Fruit fly (Drosophila melanogaster) whole organism, prepupa: ENCODE results near the gene CG10164.

Experiments
- CG11294 ChIP-seq: fragments of 200-800 bp; sonication (Bioruptor generic); IDR thresholded peaks from 2 replicates; pipeline ENCODE4 v1.3.6; 2022; ENCODE audit warnings: missing biosample characterization, missing genetic modification characterization
- CG11762 ChIP-seq: fragments of 200-800 bp; sonication (Bioruptor generic); optimal IDR thresholded peaks from 3 replicates; lab custom pipeline; 2016; ENCODE audit warnings: missing biosample characterization, missing genetic modification characterization; ENCODE audit not compliant: insufficient read depth
- CG11902 ChIP-seq: fragments of 200-800 bp; sonication (Bioruptor generic); optimal IDR thresholded peaks from 3 replicates; lab custom pipeline; 2016; ENCODE audit warnings: missing biosample characterization, missing genetic modification characterization
- CG15336 ChIP-seq: fragments of 200-800 bp; sonication (Bioruptor generic); IDR thresholded peaks from 2 replicates; pipeline ENCODE4 v1.3.6; 2022; ENCODE audit warnings: missing biosample characterization, missing genetic modification characterization
- CG16779 ChIP-seq: fragments of 200-800 bp; sonication (Bioruptor generic); optimal IDR thresholded peaks from 3 replicates; lab custom pipeline; 2017; ENCODE audit warnings: missing biosample characterization, mild to moderate bottlenecking, missing genetic modification characterization
- CG31627 ChIP-seq: fragments of 200-800 bp; sonication (Bioruptor generic); optimal IDR thresholded peaks from 3 replicates; lab custom pipeline; 2016; ENCODE audit warnings: missing biosample characterization, missing genetic modification characterization
- CG34406 ChIP-seq: fragments of 200-800 bp; sonication (Bioruptor generic); optimal IDR thresholded peaks from 3 replicates; lab custom pipeline; 2016; ENCODE audit warnings: missing biosample characterization, missing genetic modification characterization
- CG3919 ChIP-seq: fragments of 200-800 bp; sonication (Bioruptor generic); optimal IDR thresholded peaks from 3 replicates; lab custom pipeline; 2016; ENCODE audit warnings: missing biosample characterization, missing genetic modification characterization
- CG4318 ChIP-seq: fragments of 200-800 bp; sonication (Bioruptor generic); optimal IDR thresholded peaks from 3 replicates; lab custom pipeline; 2017; ENCODE audit warnings: missing biosample characterization, mild to moderate bottlenecking, missing genetic modification characterization
- CG6163 ChIP-seq: fragments of 200-800 bp; sonication (Bioruptor generic); IDR thresholded peaks from 3 replicates; pipeline ENCODE4 v1.3.6; 2022; ENCODE audit warnings: missing biosample characterization, missing genetic modification characterization
- CG6276 ChIP-seq: fragments of 200-800 bp; sonication (Bioruptor generic); optimal IDR thresholded peaks from 2 replicates; lab custom pipeline; 2017; ENCODE audit warnings: missing biosample characterization, mild to moderate bottlenecking, missing genetic modification characterization
- CG6854 ChIP-seq: fragments of 200-800 bp; sonication (Bioruptor generic); optimal IDR thresholded peaks from 2 replicates; lab custom pipeline; 2017; ENCODE audit warnings: missing biosample characterization, mild to moderate bottlenecking, missing genetic modification characterization
- CG7368 ChIP-seq: fragments of 200-800 bp; sonication (Bioruptor generic); optimal IDR thresholded peaks from 3 replicates; lab custom pipeline; 2016; ENCODE audit warnings: missing biosample characterization, missing genetic modification characterization
- CG8319 ChIP-seq: fragments of 200-800 bp; sonication (Bioruptor generic); optimal IDR thresholded peaks from 3 replicates; lab custom pipeline; 2016; ENCODE audit warnings: missing biosample characterization, missing genetic modification characterization
- CG8632 ChIP-seq: fragments of 200-800 bp; sonication (Bioruptor generic); optimal IDR thresholded peaks from 3 replicates; lab custom pipeline; 2016; ENCODE audit warnings: missing biosample characterization, missing genetic modification characterization
- CG9139 ChIP-seq: fragments of 200-800 bp; sonication (Bioruptor generic); optimal IDR thresholded peaks from 3 replicates; lab custom pipeline; 2017; ENCODE audit warnings: missing biosample characterization, mild to moderate bottlenecking, missing genetic modification characterization
- Eip78C ChIP-seq: fragments of 200-800 bp; sonication (Bioruptor generic); peaks from one replicate; lab custom pipeline; 2016; ENCODE audit warnings: missing biosample characterization, missing genetic modification characterization
- Eip93F ChIP-seq: fragments of 200-800 bp; sonication (Bioruptor generic); optimal IDR thresholded peaks from 2 replicates; lab custom pipeline; 2016; ENCODE audit warnings: missing biosample characterization, mild to moderate bottlenecking, missing genetic modification characterization
- Ets21C ChIP-seq: fragments of 200-800 bp; sonication (Bioruptor generic); optimal IDR thresholded peaks from 3 replicates; lab custom pipeline; 2016; ENCODE audit warnings: missing biosample characterization, missing genetic modification characterization
- Ets96B ChIP-seq: fragments of 200-800 bp; optimal IDR thresholded peaks from 2 replicates; lab custom pipeline; 2019; ENCODE audit warnings: missing biosample characterization, mild to moderate bottlenecking, missing genetic modification characterization, moderate library complexity
- Hr38 ChIP-seq: sonication (Bioruptor generic); optimal IDR thresholded peaks from 2 replicates; lab custom pipeline; 2016; ENCODE audit warnings: missing biosample characterization, missing genetic modification characterization
- Hr4 ChIP-seq: fragments of 200-800 bp; sonication (Bioruptor generic); optimal IDR thresholded peaks from 3 replicates; lab custom pipeline; 2016; ENCODE audit warnings: missing biosample characterization, missing genetic modification characterization
- Met ChIP-seq: fragments of 200-800 bp; sonication (Bioruptor generic); optimal IDR thresholded peaks from 3 replicates; lab custom pipeline; 2016; ENCODE audit warnings: missing biosample characterization, missing genetic modification characterization
- Sox102F ChIP-seq: fragments of 200-800 bp; sonication (Bioruptor generic); optimal IDR thresholded peaks from 2 replicates; lab custom pipeline; 2016; ENCODE audit warnings: missing biosample characterization, mild to moderate bottlenecking, missing genetic modification characterization
- Sox14 ChIP-seq: fragments of 200-800 bp; sonication (Bioruptor generic); optimal IDR thresholded peaks from 3 replicates; lab custom pipeline; 2016; ENCODE audit warnings: missing biosample characterization, missing genetic modification characterization
- Sox15 ChIP-seq: fragments of 200-800 bp; sonication (Bioruptor generic); optimal IDR thresholded peaks from 3 replicates; lab custom pipeline; 2016; ENCODE audit warnings: missing biosample characterization, missing genetic modification characterization
- achi ChIP-seq: fragments of 200-800 bp; sonication (Bioruptor generic); optimal IDR thresholded peaks from 3 replicates; lab custom pipeline; 2016; ENCODE audit warnings: missing biosample characterization, missing genetic modification characterization
- dac ChIP-seq: fragments of 200-800 bp; sonication (Bioruptor generic); optimal IDR thresholded peaks from 2 replicates; lab custom pipeline; 2017; ENCODE audit warnings: missing biosample characterization, mild to moderate bottlenecking, missing genetic modification characterization
- eg ChIP-seq: fragments of 200-800 bp; sonication (Bioruptor generic); IDR thresholded peaks from 3 replicates; pipeline ENCODE4 v1.3.6; 2022; ENCODE audit warnings: missing biosample characterization, missing genetic modification characterization
- esn ChIP-seq: fragments of 200-800 bp; sonication (Bioruptor generic); optimal IDR thresholded peaks from 2 replicates; lab custom pipeline; 2016; ENCODE audit warnings: missing biosample characterization, mild to moderate bottlenecking, missing genetic modification characterization, moderate library complexity
- fd59A ChIP-seq: fragments of 200-800 bp; sonication (Bioruptor generic); optimal IDR thresholded peaks from 2 replicates; lab custom pipeline; 2017; ENCODE audit warnings: missing biosample characterization, mild to moderate bottlenecking, missing genetic modification characterization, missing genetic modification reagents
- lz ChIP-seq: fragments of 200-800 bp; sonication (Bioruptor generic); optimal IDR thresholded peaks from 3 replicates; lab custom pipeline; 2016; ENCODE audit warnings: missing biosample characterization, missing genetic modification characterization
- ss ChIP-seq, 2 experiments: fragments of 200-800 bp; sonication (Bioruptor generic); optimal IDR thresholded peaks; 2 replicates in 1 of 2; 3 replicates in 1 of 2; lab custom pipeline; 2017 to 2018; ENCODE audit warnings: mild to moderate bottlenecking in 2 of 2, missing biosample characterization in 2 of 2, missing genetic modification characterization in 2 of 2, moderate library complexity in 1 of 2
- svp ChIP-seq: fragments of 200-800 bp; sonication (Bioruptor generic); peaks from one replicate; lab custom pipeline; 2016; ENCODE audit warnings: missing biosample characterization, missing genetic modification characterization
- topi ChIP-seq: fragments of 200-800 bp; sonication (Bioruptor generic); optimal IDR thresholded peaks from 3 replicates; lab custom pipeline; 2016; ENCODE audit warnings: missing biosample characterization, missing genetic modification characterization

The CG10164 gene

dm6 chr3R:23527396-23527795, 29.3 kb downstream of the CG10164 start (continued):
- TF ChIP-seq svp (no peak), CG11294 (GFP tag; lab: Robert Waterston, UW) (0 out of 2 replicates have a peak, but pooled peaks have one; percentile 23), CG34406 (no peak), CG6163 (GFP tag; lab: Robert Waterston, UW) (no peak), Met (GFP tag; lab: Kevin White, UChicago) (no peak), CG11762 (GFP tag; lab: Kevin White, UChicago) (no peak), CG4318 (GFP tag; lab: Kevin White, UChicago) (no peak), Sox15 (GFP tag; lab: Kevin White, UChicago) (no peak), Eip78C (GFP tag; lab: Kevin White, UChicago) (peak; percentile 56), Ets96B (tag; lab: Kevin White, UChicago) (no peak), CG6276 (peak; percentile 62), CG9139 (GFP tag; lab: Kevin White, UChicago) (no peak), CG31627 (no peak)

DNA sequence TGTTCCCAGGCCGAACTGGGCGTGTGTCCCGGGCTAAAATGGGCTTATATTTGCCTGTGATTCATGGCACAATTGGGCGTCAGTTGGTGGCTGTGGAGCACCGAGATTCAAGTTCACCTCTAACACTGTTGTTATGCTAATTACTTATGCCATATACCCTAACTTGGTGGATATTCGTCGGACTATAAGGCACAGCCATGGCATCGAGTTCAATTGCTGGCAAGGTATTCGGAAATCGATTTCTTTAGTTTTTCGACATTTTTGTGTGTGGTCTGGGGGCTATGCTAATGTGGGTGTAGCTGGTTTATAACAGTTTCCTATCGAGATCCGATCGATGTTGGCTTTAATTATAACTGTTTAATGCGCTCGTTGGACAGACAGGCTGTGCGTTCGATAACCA, 30.7 kb downstream of the CG10164 start:
- TF ChIP-seq Hr4 (no peak), Sox102F (no peak), CG15336 (GFP tag; lab: Robert Waterston, UW) (no peak), Sox14 (GFP tag; lab: Kevin White, UChicago) (no peak), Hr38 (GFP tag; lab: Kevin White, UChicago) (no peak), achi (GFP tag; lab: Kevin White, UChicago) (no peak), esn (GFP tag; lab: Kevin White, UChicago) (no peak), CG31627 (no peak), Eip93F (no peak), CG7368 (GFP tag; lab: Kevin White, UChicago) (no peak), Ets21C (GFP tag; lab: Kevin White, UChicago) (no peak), CG16779 (tag; lab: Kevin White, UChicago) (no peak), Eip78C (GFP tag; lab: Kevin White, UChicago) (no peak), lz (no peak), topi (GFP tag; lab: Kevin White, UChicago) (no peak), CG6163 (GFP tag; lab: Robert Waterston, UW) (no peak), eg (no peak)

DNA sequence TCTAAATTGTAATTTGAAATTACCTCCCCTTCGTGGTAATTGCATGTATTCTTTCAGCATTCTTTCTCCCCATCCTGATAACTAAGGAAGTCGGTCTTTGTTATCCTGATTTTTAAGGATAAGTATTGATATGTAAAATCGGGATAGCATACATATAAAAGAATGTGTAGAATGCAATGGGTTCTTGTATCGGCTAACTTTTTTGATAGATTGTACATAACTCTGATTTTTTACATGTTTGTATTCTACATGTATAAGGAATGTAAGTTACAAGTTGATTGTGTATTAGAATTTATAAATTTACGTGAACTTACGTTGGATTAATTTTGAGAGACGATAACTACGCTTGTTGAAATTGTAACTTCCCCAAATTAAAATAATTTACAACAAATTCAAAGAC, 34.4 kb downstream of the CG10164 start:
- TF ChIP-seq CG11902 (no peak), CG8632 (GFP tag; lab: Kevin White, UChicago) (no peak), CG7368 (GFP tag; lab: Kevin White, UChicago) (no peak), fd59A (no peak), dac (GFP tag; lab: Kevin White, UChicago) (no peak), CG8319 (GFP tag; lab: Kevin White, UChicago) (no peak), CG34406 (no peak), CG11294 (GFP tag; lab: Robert Waterston, UW) (no peak), CG3919 (GFP tag; lab: Kevin White, UChicago) (no peak), topi (GFP tag; lab: Kevin White, UChicago) (no peak), ss (GFP tag; optimal IDR thresholded peaks at IDR 0.05; lab: Kevin White, UChicago) (no peak)

- TF ChIP-seq CG15336 (GFP tag; lab: Robert Waterston, UW) (no peak), fd59A (no peak), Eip78C (GFP tag; lab: Kevin White, UChicago) (no peak), CG6854 (no peak)
Measured at dm6 chr3R:23521483-23521882, 35.3 kb downstream of the CG10164 start, which contains the start of gene CG10177. Gene CG10177, minus strand, starts transcription at chr3R:23521583.
